Fruit fly (Drosophila melanogaster): ENCODE results near the gene CG7208.

Gene CG7208

dm6 chr3R:18164052-18164722 lies 21.3 kb downstream of the CG7208 start, which contains the start of the genes CG7218 and Cbp20 (continued):
- TF ChIP-seq caup (GFP tag; optimal IDR thresholded peaks at IDR 0.05; ENCODE audit: severe bottlenecking) (peak; percentile 63), tgo (GFP tag; IDR thresholded peaks at IDR 0.05) (peak; percentile 62), Sry-β (GFP tag; optimal IDR thresholded peaks at IDR 0.05) (peak; percentile 27), grau (tag; optimal IDR thresholded peaks at IDR 0.05) (peak; percentile 71), nau (GFP tag; optimal IDR thresholded peaks at IDR 0.05) (peak; percentile 36), Ada2b (GFP tag; IDR thresholded peaks at IDR 0.05) (peak; percentile 64), Six4 (GFP tag; optimal IDR thresholded peaks at IDR 0.05) (peak; percentile 57), CG12155 (GFP tag; optimal IDR thresholded peaks at IDR 0.05) (peak; percentile 81), wek (GFP tag; optimal IDR thresholded peaks at IDR 0.05) (no peak), B-H2 (GFP tag; optimal IDR thresholded peaks at IDR 0.05) (peak; percentile 77), unc-4 (GFP tag; IDR thresholded peaks at IDR 0.05; ENCODE audit: partially characterized antibody) (peak; percentile 90), pho (GFP tag; optimal IDR thresholded peaks at IDR 0.05) (peak; percentile 64), CG8924 (tag; optimal IDR thresholded peaks at IDR 0.05) (peak; percentile 64), h (optimal IDR thresholded peaks at IDR 0.05) (no peak), trem (tag; optimal IDR thresholded peaks at IDR 0.05) (peak; percentile 83), Dbx (GFP tag; IDR thresholded peaks at IDR 0.05) (peak; percentile 91), CG4360 (GFP tag; IDR thresholded peaks at IDR 0.05) (peak; percentile 42; the same call in 1 of the 2 replicates), ken (GFP tag; IDR thresholded peaks at IDR 0.05) (peak; percentile 84), pita (GFP tag; optimal IDR thresholded peaks at IDR 0.05) (no peak), CG10462 (GFP tag; optimal IDR thresholded peaks at IDR 0.05) (peak; percentile 45), CG14014 (GFP tag; IDR thresholded peaks at IDR 0.05) (peak; percentile 83), nerfin-2 (GFP tag; IDR thresholded peaks at IDR 0.05; ENCODE audit: partially characterized antibody) (peak; percentile 55), Side (GFP tag; optimal IDR thresholded peaks at IDR 0.05) (no peak), CG12744 (GFP tag; optimal IDR thresholded peaks at IDR 0.05) (peak; percentile 59), Mrtf (GFP tag; IDR thresholded peaks at IDR 0.05) (peak; percentile 63; the same call in 1 of the 3 replicates), Dip3 (GFP tag; optimal IDR thresholded peaks at IDR 0.05) (peak; percentile 60), CG12104 (GFP tag; optimal IDR thresholded peaks at IDR 0.05) (no peak), PHDP (tag; optimal IDR thresholded peaks at IDR 0.05) (peak; percentile 71), CG10209 (GFP tag; optimal IDR thresholded peaks at IDR 0.05) (peak; percentile 54), CG17568 (GFP tag; optimal IDR thresholded peaks at IDR 0.05) (peak; percentile 31), psq (GFP tag; optimal IDR thresholded peaks at IDR 0.05) (no peak), CG43689 (GFP tag; IDR thresholded peaks at IDR 0.05) (no peak), zen2 (GFP tag; IDR thresholded peaks at IDR 0.05; ENCODE audit: partially characterized antibody) (peak; percentile 65; the same call in 1 of the 3 replicates), chm (GFP tag; IDR thresholded peaks at IDR 0.05) (peak; percentile 58; the same call in 1 of the 2 replicates), CG9609 (GFP tag; optimal IDR thresholded peaks at IDR 0.05) (peak; percentile 50), gro (GFP tag; optimal IDR thresholded peaks at IDR 0.05) (peak; percentile 10), pb (GFP tag; optimal IDR thresholded peaks at IDR 0.05) (no peak), CG17186 (GFP tag; optimal IDR thresholded peaks at IDR 0.05) (peak; percentile 22), CG8281 (tag; optimal IDR thresholded peaks at IDR 0.05) (no peak), jumu (GFP tag; optimal IDR thresholded peaks at IDR 0.05) (peak; percentile 36), CG9797 (GFP tag; optimal IDR thresholded peaks at IDR 0.05) (peak; percentile 73), vfl (GFP tag; optimal IDR thresholded peaks at IDR 0.05) (peak; percentile 75), pnt (GFP tag; optimal IDR thresholded peaks at IDR 0.05) (peak; percentile 21), CG13287 (GFP tag; IDR thresholded peaks at IDR 0.05; ENCODE audit: partially characterized antibody) (peak; percentile 91), dmrt11E (tag; optimal IDR thresholded peaks at IDR 0.05) (peak; percentile 36), Tbp (GFP tag; optimal IDR thresholded peaks at IDR 0.05) (no peak), lmd (GFP tag; IDR thresholded peaks at IDR 0.05) (peak; percentile 76), CG17612 (GFP tag; IDR thresholded peaks at IDR 0.05) (peak; percentile 52; the same call in 1 of the 2 replicates), CG6654 (GFP tag; optimal IDR thresholded peaks at IDR 0.05) (no peak), CG9932 (GFP tag; IDR thresholded peaks at IDR 0.05) (peak; percentile 95)
